Worm (Caenorhabditis elegans) whole organism, L4 larva: Measurements from ENCODE around the gene moa-1.

Source experiments
- F10B5.3 ChIP-seq: sonication (generic microtip); optimal IDR thresholded peaks from 2 replicates; lab custom pipeline; 2016; ENCODE audit warnings: mild to moderate bottlenecking, missing genetic modification characterization, missing compliant biosample characterization
- F37D6.2 ChIP-seq: sonication (generic microtip); optimal IDR thresholded peaks from 2 replicates; lab custom pipeline; 2016; ENCODE audit warnings: mild to moderate bottlenecking, missing genetic modification characterization, missing compliant biosample characterization
- F44E2.7 ChIP-seq: fragments of 200-800 bp; sonication (Bioruptor generic); IDR thresholded peaks from 2 replicates; pipeline ENCODE4 v2.1.2; 2022; ENCODE audit warnings: missing genetic modification characterization, missing compliant biosample characterization
- F49E8.2 ChIP-seq: sonication (generic microtip); optimal IDR thresholded peaks from 2 replicates; lab custom pipeline; 2016; ENCODE audit warnings: missing compliant biosample characterization, mild to moderate bottlenecking, missing genetic modification characterization, borderline replicate concordance
- Y105C5A.15 ChIP-seq: fragments of 200-800 bp; sonication (Bioruptor generic); IDR thresholded peaks from 2 replicates; pipeline ENCODE4 v1.3.6; 2022; ENCODE audit warnings: missing genetic modification characterization, missing compliant biosample characterization
- aha-1 ChIP-seq: fragments of 150-350 bp; peaks from one replicate; lab custom pipeline; 2014; ENCODE audit warnings: missing biosample characterization, missing genetic modification characterization
- arid-1 ChIP-seq: fragments of 200-800 bp; sonication (Bioruptor generic); conservative IDR thresholded peaks from 2 replicates; pipeline ENCODE4 v1.3.6; 2022; ENCODE audit warnings: missing genetic modification reagents, missing genetic modification characterization, missing compliant biosample characterization
- ceh-20 ChIP-seq: fragments of 200-800 bp; sonication (Bioruptor generic); IDR thresholded peaks from 2 replicates; pipeline ENCODE4 v1.3.6; 2022; ENCODE audit warnings: missing genetic modification reagents, missing genetic modification characterization, missing compliant biosample characterization
- ceh-28 ChIP-seq: fragments of 150-350 bp; optimal IDR thresholded peaks from 2 replicates; lab custom pipeline; 2014; ENCODE audit warnings: missing biosample characterization, missing genetic modification reagents, missing genetic modification characterization
- ceh-44 ChIP-seq: fragments of 200-800 bp; sonication (Bioruptor generic); IDR thresholded peaks from 2 replicates; pipeline ENCODE4 v1.3.6; 2022; ENCODE audit warnings: missing genetic modification reagents, missing genetic modification characterization, missing compliant biosample characterization
- ceh-82 ChIP-seq: sonication (generic microtip); optimal IDR thresholded peaks from 2 replicates; lab custom pipeline; 2017; ENCODE audit warnings: missing biosample characterization, missing genetic modification characterization
- ctbp-1 ChIP-seq: fragments of 200-800 bp; sonication (Bioruptor generic); IDR thresholded peaks from 2 replicates; pipeline ENCODE4 v1.3.6; 2022; ENCODE audit warnings: missing genetic modification reagents, missing genetic modification characterization, missing compliant biosample characterization
- daf-12 ChIP-seq: fragments of 150-350 bp; optimal IDR thresholded peaks from 2 replicates; lab custom pipeline; 2014; ENCODE audit warnings: missing biosample characterization, missing genetic modification reagents, missing genetic modification characterization
- daf-8 ChIP-seq: fragments of 200-800 bp; sonication (Bioruptor generic); IDR thresholded peaks from 2 replicates; pipeline ENCODE4 v1.3.6; 2022; ENCODE audit warnings: missing genetic modification characterization, missing compliant biosample characterization
- dmd-9 ChIP-seq: fragments of 200-800 bp; sonication (Bioruptor generic); IDR thresholded peaks from 2 replicates; pipeline ENCODE4 v1.3.6; 2022; ENCODE audit warnings: missing genetic modification reagents, missing genetic modification characterization, missing compliant biosample characterization
- duxl-1 ChIP-seq: sonication (generic microtip); optimal IDR thresholded peaks from 2 replicates; lab custom pipeline; 2016; ENCODE audit warnings: mild to moderate bottlenecking, missing genetic modification characterization, moderate library complexity, missing compliant biosample characterization; ENCODE audit not compliant: poor library complexity
- egl-27 ChIP-seq: sonication (generic microtip); optimal IDR thresholded peaks from 3 replicates; lab custom pipeline; 2017; ENCODE audit warnings: missing biosample characterization, missing genetic modification reagents, missing genetic modification characterization
- egl-43 ChIP-seq: fragments of 200-800 bp; sonication (Bioruptor generic); IDR thresholded peaks from 2 replicates; pipeline ENCODE4 v1.3.6; 2022; ENCODE audit warnings: missing genetic modification reagents, missing genetic modification characterization, missing compliant biosample characterization
- fkh-10 ChIP-seq: fragments of 150-350 bp; optimal IDR thresholded peaks from 2 replicates; lab custom pipeline; 2014; ENCODE audit warnings: missing biosample characterization, missing genetic modification reagents, missing genetic modification characterization
- gei-8 ChIP-seq: fragments of 200-800 bp; sonication (Bioruptor generic); optimal IDR thresholded peaks from 2 replicates; lab custom pipeline; 2018; ENCODE audit warnings: mild to moderate bottlenecking, missing genetic modification characterization, missing compliant biosample characterization
- hif-1 ChIP-seq, 2 experiments: sonication (generic microtip); optimal IDR thresholded peaks; 2 replicates each; lab custom pipeline; 2016 to 2017; ENCODE audit warnings: missing compliant biosample characterization in 2 of 2, missing genetic modification characterization in 2 of 2, missing genetic modification reagents in 2 of 2, missing genotype in 2 of 2, mild to moderate bottlenecking in 1 of 2
- hlh-11 ChIP-seq: fragments of 200-800 bp; sonication (Bioruptor generic); optimal IDR thresholded peaks from 2 replicates; lab custom pipeline; 2018; ENCODE audit warnings: mild to moderate bottlenecking, missing genetic modification characterization, missing compliant biosample characterization
- jun-1 ChIP-seq: fragments of 150-350 bp; optimal IDR thresholded peaks from 2 replicates; lab custom pipeline; 2014; ENCODE audit warnings: missing biosample characterization, missing genetic modification reagents, missing genetic modification characterization
- lim-7 ChIP-seq: fragments of 200-800 bp; sonication (Bioruptor generic); IDR thresholded peaks from 2 replicates; pipeline ENCODE4 v1.3.6; 2022; ENCODE audit warnings: missing genetic modification characterization, missing compliant biosample characterization
- lin-1 ChIP-seq: fragments of 200-800 bp; sonication (Bioruptor generic); IDR thresholded peaks from 2 replicates; pipeline ENCODE4 v1.3.6; 2022; ENCODE audit warnings: missing genetic modification reagents, missing genetic modification characterization, missing compliant biosample characterization
- lin-13 ChIP-seq: fragments of 150-350 bp; optimal IDR thresholded peaks from 2 replicates; lab custom pipeline; 2014; ENCODE audit warnings: missing biosample characterization, missing genetic modification reagents, missing genetic modification characterization
- lin-15B ChIP-seq: fragments of 150-350 bp; sonication (generic microtip); optimal IDR thresholded peaks from 3 replicates; lab custom pipeline; 2014; ENCODE audit warnings: missing biosample characterization, missing genetic modification characterization
- lin-38 ChIP-seq: fragments of 200-800 bp; sonication (Bioruptor generic); IDR thresholded peaks from 2 replicates; pipeline ENCODE4 v1.3.6; 2022; ENCODE audit warnings: missing genetic modification reagents, missing genetic modification characterization, missing compliant biosample characterization
- mdl-1 ChIP-seq, 2 experiments: fragments of 150-350 bp in 1 of 2; sonication (generic microtip) in 1 of 2; optimal IDR thresholded peaks; 2 replicates each; lab custom pipeline; 2014 to 2017; ENCODE audit warnings: missing biosample characterization in 2 of 2, missing genetic modification characterization in 2 of 2
- mdt-29 ChIP-seq: fragments of 200-800 bp; sonication (Bioruptor generic); IDR thresholded peaks from 2 replicates; pipeline ENCODE4 v1.3.6; 2022; ENCODE audit warnings: missing genetic modification reagents, missing genetic modification characterization, missing compliant biosample characterization
- nhr-102 ChIP-seq: sonication (generic microtip); optimal IDR thresholded peaks from 2 replicates; lab custom pipeline; 2016; ENCODE audit warnings: mild to moderate bottlenecking, missing genetic modification characterization, moderate library complexity, missing compliant biosample characterization
- nhr-11 ChIP-seq: fragments of 150-350 bp; optimal IDR thresholded peaks from 2 replicates; lab custom pipeline; 2014; ENCODE audit warnings: missing biosample characterization, missing genetic modification characterization
- nhr-111 ChIP-seq: fragments of 200-800 bp; sonication (Bioruptor generic); optimal IDR thresholded peaks from 2 replicates; lab custom pipeline; 2018; ENCODE audit warnings: mild to moderate bottlenecking, missing genetic modification characterization, missing compliant biosample characterization
- nhr-41 ChIP-seq: fragments of 200-800 bp; sonication (Bioruptor generic); IDR thresholded peaks from 2 replicates; pipeline ENCODE4 v1.3.6; 2022; ENCODE audit warnings: missing genetic modification reagents, missing genetic modification characterization, missing compliant biosample characterization
- nhr-48 ChIP-seq: sonication (generic microtip); optimal IDR thresholded peaks from 2 replicates; lab custom pipeline; 2016; ENCODE audit warnings: mild to moderate bottlenecking, missing genetic modification characterization, missing compliant biosample characterization
- pha-4 ChIP-seq, 2 experiments: fragments of 150-350 bp in 1 of 2; fragments of 200-800 bp in 1 of 2; sonication (Bioruptor generic) in 1 of 2; IDR thresholded peaks in 1 of 2; optimal IDR thresholded peaks in 1 of 2; 2 replicates each; pipeline versions ENCODE4 v1.3.6 to Lab custom; 2014 to 2022; ENCODE audit warnings: missing genetic modification characterization in 2 of 2, missing genetic modification reagents in 2 of 2, missing biosample characterization in 1 of 2, missing compliant biosample characterization in 1 of 2
- pqm-1 ChIP-seq: sonication (generic microtip); optimal IDR thresholded peaks from 2 replicates; lab custom pipeline; 2017; ENCODE audit warnings: missing biosample characterization, missing genetic modification characterization
- snpc-1.2 ChIP-seq: fragments of 200-800 bp; sonication (Bioruptor generic); IDR thresholded peaks from 2 replicates; pipeline ENCODE4 v1.3.6; 2022; ENCODE audit warnings: missing genetic modification reagents, missing genetic modification characterization, missing compliant biosample characterization
- spr-3 ChIP-seq: fragments of 200-800 bp; sonication (Bioruptor generic); optimal IDR thresholded peaks from 2 replicates; lab custom pipeline; 2018; ENCODE audit warnings: mild to moderate bottlenecking, missing genetic modification characterization, missing compliant biosample characterization
- unc-62 ChIP-seq, 3 experiments: fragments of 150-350 bp in 1 of 3; sonication (generic microtip); optimal IDR thresholded peaks in 2 of 3; peaks in 1 of 3; 1 replicate in 1 of 3; 2 replicates in 2 of 3; lab custom pipeline; 2014 to 2017; ENCODE audit warnings: missing biosample characterization in 3 of 3, missing genetic modification characterization in 3 of 3, missing genetic modification reagents in 3 of 3, missing genotype in 1 of 3
- zip-2 ChIP-seq: fragments of 150-350 bp; optimal IDR thresholded peaks from 2 replicates; lab custom pipeline; 2014; ENCODE audit warnings: missing biosample characterization, missing genetic modification characterization
- ztf-11 ChIP-seq: fragments of 150-350 bp; optimal IDR thresholded peaks from 2 replicates; lab custom pipeline; 2014; ENCODE audit warnings: missing biosample characterization, missing genetic modification characterization

The moa-1 gene

DNA sequence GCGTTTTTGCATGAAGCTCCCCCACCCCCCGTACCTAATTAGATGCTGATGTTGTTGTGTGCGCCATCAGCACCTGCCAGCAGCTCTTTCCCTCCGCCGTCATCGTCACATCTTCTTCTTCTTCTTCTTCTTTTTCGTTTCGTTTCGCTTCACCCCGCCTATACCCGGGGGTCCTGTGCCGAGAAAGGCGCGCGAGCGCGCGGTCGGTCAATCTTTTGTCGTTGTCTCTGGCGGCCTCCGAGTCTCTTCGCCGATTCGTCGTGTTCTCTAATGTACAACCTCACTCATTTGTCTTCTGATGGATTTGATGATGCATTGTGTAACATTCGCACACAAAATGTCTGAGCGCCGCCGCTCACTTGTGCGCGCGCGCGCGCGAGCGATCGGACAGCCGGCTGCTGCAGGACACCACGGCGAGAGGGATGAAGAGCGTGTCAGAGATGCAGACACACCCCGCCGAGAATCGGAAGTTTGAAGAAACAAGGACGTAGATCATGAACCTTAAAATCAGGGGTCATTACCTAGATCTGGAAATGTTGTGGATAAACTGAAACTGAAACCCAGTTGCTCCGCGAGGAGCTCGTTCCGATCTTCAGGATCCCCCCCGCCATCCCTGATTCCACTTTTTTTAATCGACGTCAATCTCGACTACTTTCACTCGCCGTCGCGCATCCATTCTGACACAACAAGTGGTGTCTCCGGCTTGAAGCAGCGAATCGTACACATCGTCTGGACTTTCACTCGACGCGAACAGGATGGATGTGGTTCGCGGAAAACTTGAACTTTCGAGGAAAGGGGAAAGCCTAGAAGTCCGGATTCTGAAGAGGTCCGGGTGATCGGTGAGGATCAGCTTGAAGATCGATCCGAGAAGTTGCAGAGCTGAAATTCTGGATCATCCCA, 46.0 kb downstream of the moa-1 start (continued):
- TF ChIP-seq hif-1 (tag; optimal IDR thresholded peaks at IDR 0.05; lab: Kevin White, UChicago) (peak in 1 of 2 experiments; percentile 52), ceh-20 (GFP tag; lab: Robert Waterston, UW) (peak; percentile 98), F44E2.7 (GFP tag; lab: Robert Waterston, UW) (no peak), dmd-9 (GFP tag; lab: Robert Waterston, UW) (no peak), F49E8.2 (tag; lab: Kevin White, UChicago) (no peak), lim-7 (no peak), daf-8 (GFP tag; lab: Robert Waterston, UW) (no peak), lin-38 (GFP tag; lab: Robert Waterston, UW) (peak; percentile 59), zip-2 (tag; lab: Kevin White, UChicago) (no peak), ceh-82 (tag; lab: Kevin White, UChicago) (no peak), nhr-111 (GFP tag; lab: Kevin White, UChicago) (no peak), ceh-28 (peak; percentile 6), mdt-29 (no peak)

DNA sequence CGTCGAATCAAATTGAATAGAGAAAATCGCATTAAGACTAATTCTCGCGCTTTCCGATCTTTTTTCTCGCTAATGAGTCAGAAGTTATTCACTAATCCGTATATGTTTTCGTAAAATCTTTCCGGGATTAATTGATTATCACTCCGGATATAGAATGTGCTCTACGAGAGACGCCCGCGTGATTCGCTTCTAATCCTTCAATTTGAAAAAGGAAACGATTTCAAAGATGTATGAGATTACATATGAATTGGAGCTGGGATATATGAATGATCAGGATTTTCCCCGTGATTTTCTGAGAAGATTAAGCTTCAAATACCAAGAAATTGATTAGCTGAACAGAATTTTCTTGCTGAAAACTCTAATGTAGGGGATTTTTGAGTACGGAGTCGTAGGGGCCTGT, 47.2 kb downstream of the moa-1 start:
- TF ChIP-seq nhr-11 (peak; percentile 1), mdl-1 (tag; optimal IDR thresholded peaks at IDR 0.05; lab: Kevin White, UChicago) (no peak)

DNA sequence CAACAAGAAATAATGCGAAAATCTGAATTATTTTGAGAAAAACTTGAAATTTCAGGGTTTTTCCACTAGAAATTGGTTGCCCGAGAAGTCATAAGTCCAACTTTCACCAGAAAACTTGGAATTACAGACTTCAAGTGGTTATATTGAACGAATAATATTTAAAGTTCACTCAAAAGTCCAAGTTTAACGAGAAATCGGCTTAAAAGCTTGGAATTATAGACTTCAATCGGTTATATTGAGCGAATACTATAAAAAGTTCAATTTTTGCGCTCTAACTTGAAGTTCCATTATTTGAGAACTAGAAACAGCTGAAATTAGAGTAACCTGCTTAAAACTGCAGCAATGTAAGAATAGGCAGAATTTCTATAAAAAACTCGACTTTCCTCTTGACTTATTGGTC, 47.6 kb downstream of the moa-1 start:
- TF ChIP-seq daf-12 (tag; lab: Kevin White, UChicago) (no peak), unc-62 (GFP tag; optimal IDR thresholded peaks at IDR 0.05 in 1 of 2; lab: Kevin White, UChicago) (peak in 1 of 2 experiments; percentile 93), unc-62 (tag; optimal IDR thresholded peaks at IDR 0.05; lab: Kevin White, UChicago) (no peak), lin-15B (tag; lab: Kevin White, UChicago) (no peak)
- TF ChIP-seq, all 104 proteins: peak for 1

- peak; percentile 63 for TF ChIP-seq spr-3 (GFP tag; lab: Kevin White, UChicago)
- TF ChIP-seq ztf-11 (tag; lab: Kevin White, UChicago) = no peak
- TF ChIP-seq snpc-1.2 (GFP tag; lab: Robert Waterston, UW) = no peak
- TF ChIP-seq ctbp-1 (GFP tag; lab: Robert Waterston, UW) = peak; percentile 88
- peak; percentile 99 for TF ChIP-seq aha-1 (tag; lab: Kevin White, UChicago)
- peak; percentile 90 for TF ChIP-seq nhr-11
- peak; percentile 74 for TF ChIP-seq lin-1 (GFP tag; lab: Robert Waterston, UW)
- no peak for TF ChIP-seq lin-15B (tag; lab: Kevin White, UChicago)
- TF ChIP-seq nhr-41 (GFP tag; lab: Robert Waterston, UW) = peak; percentile 72
- no peak for TF ChIP-seq ceh-44 (GFP tag; lab: Robert Waterston, UW)
- peak; percentile 70 for TF ChIP-seq egl-27
- peak; percentile 93 for TF ChIP-seq F37D6.2
- peak; percentile 26 for TF ChIP-seq ceh-28
- peak; percentile 98 for TF ChIP-seq pha-4 (GFP tag; IDR thresholded peaks at IDR 0.05; lab: Robert Waterston, UW)
- TF ChIP-seq pha-4 (tag; optimal IDR thresholded peaks at IDR 0.05; lab: Kevin White, UChicago) = peak; percentile 29
- no peak for TF ChIP-seq Y105C5A.15 (GFP tag; lab: Robert Waterston, UW)
- TF ChIP-seq fkh-10 (GFP tag; lab: Kevin White, UChicago) = peak; percentile 96
- TF ChIP-seq duxl-1 (tag; lab: Kevin White, UChicago) = peak; percentile 23
- peak; percentile 47 for TF ChIP-seq pqm-1 (tag; lab: Kevin White, UChicago)
- peak; percentile 71 for TF ChIP-seq F10B5.3
- TF ChIP-seq nhr-111 (GFP tag; lab: Kevin White, UChicago) = no peak
- TF ChIP-seq egl-43 (GFP tag; lab: Robert Waterston, UW) = peak; percentile 82
- TF ChIP-seq gei-8 (GFP tag; lab: Kevin White, UChicago) = peak; percentile 100
- TF ChIP-seq nhr-48 (tag; lab: Kevin White, UChicago) = peak; percentile 99
- peak; percentile 100 for TF ChIP-seq hlh-11 (tag; lab: Kevin White, UChicago)
- TF ChIP-seq jun-1 (tag; lab: Kevin White, UChicago) = peak; percentile 77
- no peak for TF ChIP-seq arid-1
- peak; percentile 92 for TF ChIP-seq nhr-102 (tag; lab: Kevin White, UChicago)
- TF ChIP-seq F44E2.7 (GFP tag; lab: Robert Waterston, UW) = no peak
- peak; percentile 93 for TF ChIP-seq lin-13 (GFP tag; lab: Kevin White, UChicago)
Observed at ce11 chrIII:1921136-1921680, 48.5 kb downstream of the moa-1 start.
